Fruit fly (Drosophila melanogaster) S2 (cell line): ENCODE measurements around the gene papi.

ENCODE experiments used
- CG8478 ChIP-seq: fragments of >200 bp; optimal IDR thresholded peaks from 2 replicates; lab custom pipeline; 2018
- CTCF ChIP-seq, 2 experiments: fragments of >200 bp; optimal IDR thresholded peaks; 2 replicates each; lab custom pipeline; 2018

Gene papi

DNA sequence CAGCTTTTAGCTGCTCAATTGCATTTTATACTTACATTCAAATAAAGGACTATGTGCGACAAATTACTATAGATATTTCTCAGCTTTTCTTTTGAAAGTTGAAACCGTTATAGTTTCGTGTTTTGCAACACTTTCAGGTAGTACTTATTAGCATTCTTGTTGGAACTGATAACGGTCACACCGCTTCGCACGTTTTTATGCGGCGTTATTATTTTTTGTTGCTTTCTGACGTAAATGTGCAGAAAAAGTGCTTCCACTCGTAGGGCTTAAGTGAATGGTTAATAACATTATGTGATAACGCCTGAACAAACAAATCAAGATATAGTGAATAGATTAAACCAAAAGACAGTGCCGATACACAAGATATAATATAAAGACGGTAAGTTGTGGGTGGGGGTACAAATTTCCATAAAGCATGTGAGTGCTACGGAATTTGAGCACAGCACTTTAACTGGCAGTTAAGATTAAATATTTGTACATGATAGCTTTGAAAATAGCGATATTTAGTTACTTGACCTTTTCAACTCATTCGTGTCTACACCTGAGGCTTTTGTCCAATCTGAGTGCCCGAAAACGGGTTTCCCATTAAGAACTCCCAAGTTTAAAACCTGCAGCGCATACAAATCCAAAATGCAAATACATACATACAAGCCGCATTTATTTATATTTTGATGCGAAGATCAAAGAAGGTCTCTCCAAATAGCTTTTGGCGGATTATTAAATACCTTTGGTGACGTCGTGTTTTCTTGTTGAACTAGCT lies at the start of gene papi:
papi (plus strand) TSS at position 176 of the 760 bp plus-strand sequence.
- TF ChIP-seq CG8478 (no peak), CTCF (optimal IDR thresholded peaks at IDR 0.05; lab: Kevin White, UChicago) (no peak)

DNA sequence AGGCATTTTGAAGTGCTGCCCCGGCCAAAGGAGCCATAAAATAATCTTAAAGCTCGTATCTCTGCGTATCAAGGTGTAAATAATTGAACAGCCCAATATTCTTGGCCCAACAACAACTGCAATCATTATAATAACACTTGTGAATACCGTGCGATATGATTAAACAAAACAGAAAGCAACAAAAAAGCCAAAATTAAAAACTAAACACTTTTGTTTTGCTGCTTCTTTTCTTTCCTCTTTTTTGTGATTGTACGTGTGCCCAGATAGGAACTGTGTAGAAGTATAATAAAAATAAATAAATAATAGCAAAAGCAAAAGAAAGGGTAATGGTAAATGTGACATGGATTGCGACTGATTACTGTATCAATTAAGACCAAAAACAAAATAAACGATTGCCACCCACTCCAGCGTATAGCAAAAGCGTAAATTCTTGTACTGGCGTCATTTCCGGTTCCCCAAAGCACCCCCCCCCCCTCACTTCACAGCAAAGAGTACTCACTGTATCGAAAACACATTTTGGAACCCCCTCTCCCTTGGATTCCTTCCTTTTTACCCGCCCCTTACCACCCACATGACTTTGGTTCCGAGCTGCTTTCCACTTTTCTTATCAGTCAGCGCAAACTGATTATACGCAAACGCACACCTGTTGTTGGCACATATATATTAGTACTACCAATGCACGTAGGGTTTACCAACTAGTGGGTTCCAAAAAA lies 49.0 kb upstream of the papi start:
- TF ChIP-seq CTCF (optimal IDR thresholded peaks at IDR 0.05; lab: Kevin White, UChicago) (no peak), CG8478 (no peak)

- TF ChIP-seq CTCF (optimal IDR thresholded peaks at IDR 0.05; lab: Kevin White, UChicago) (no peak), CG8478 (no peak)
These were observed 48.0 kb upstream of the papi start for dm6 chr2L:2172460-2173121.

dm6 chr2L:2173191-2173590 lies 47.4 kb upstream of the papi start:
- TF ChIP-seq CTCF (optimal IDR thresholded peaks at IDR 0.05; lab: Kevin White, UChicago) (no peak), CG8478 (no peak)

- TF ChIP-seq CTCF (optimal IDR thresholded peaks at IDR 0.05; lab: Kevin White, UChicago): no peak
- no peak for TF ChIP-seq CG8478
These were observed 46.9 kb upstream of the papi start for dm6 chr2L:2173604-2174003.

DNA sequence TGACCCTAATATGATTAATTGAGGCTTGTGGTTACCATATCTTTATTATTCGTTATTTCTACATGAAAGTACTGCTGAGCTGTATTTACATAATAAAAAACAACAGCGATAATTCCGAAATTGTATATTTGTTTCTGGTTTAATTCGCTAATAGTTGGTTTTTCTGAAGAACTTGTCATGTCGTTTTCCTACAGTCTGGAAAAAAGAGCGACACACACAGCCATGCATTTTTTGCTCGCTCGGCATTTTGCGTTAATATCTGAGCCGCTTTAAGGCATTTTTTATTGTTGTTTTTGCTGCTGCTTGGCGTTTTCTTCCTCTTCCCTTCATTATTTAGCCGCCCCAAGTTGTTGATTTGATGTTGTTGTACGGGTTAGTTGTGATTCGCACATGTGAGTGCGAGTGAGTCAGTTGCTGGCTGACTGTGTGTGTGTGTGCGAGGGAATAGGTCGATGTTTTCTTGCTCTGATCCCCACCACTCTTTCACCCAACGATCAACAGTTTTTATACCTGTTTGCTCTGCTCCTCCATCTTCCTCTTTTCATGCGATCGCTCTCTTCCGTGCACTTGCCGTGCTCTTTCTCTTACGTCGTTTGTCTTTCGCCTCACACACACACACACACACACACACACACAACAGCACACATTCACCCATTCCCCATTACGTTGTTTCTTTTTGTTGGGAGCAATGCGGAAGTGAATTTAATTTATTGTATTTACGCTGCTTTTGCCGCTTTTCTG lies 45.3 kb upstream of the papi start:
- no peak for TF ChIP-seq CTCF (optimal IDR thresholded peaks at IDR 0.05; lab: Kevin White, UChicago)
- no peak for TF ChIP-seq CG8478

- TF ChIP-seq CG8478 (no peak), CTCF (optimal IDR thresholded peaks at IDR 0.05; lab: Kevin White, UChicago) (no peak)
These were observed 44.5 kb upstream of the papi start for dm6 chr2L:2175930-2176643.

DNA sequence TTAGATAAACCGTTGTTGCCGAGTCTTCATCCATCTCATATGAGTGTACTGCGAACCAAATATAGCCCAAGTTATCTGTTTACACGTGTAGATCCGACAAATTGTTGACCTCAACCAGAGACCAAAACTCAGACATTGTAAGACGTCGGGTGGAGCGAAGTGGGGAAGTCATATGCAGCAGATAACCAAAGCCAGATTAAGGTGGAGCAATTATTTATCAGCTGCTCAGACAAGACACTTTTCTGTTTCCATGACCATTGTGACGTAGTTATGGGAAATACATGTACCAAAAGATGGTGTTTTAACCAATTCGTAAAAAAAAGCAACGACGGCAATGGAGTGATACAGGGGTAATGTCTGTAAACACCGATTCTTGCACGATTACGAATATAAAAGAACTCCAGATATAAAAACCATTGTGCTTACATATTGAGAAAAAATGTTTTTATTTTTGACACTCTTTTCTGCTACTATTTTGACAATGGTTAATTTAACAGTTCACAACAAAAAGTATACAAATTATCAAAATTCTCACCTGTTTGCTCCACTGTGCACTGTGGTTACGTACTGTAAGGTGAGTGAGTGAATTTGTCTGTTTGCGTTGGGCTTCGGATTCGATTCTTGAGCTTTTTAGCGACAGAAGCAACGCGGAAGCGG lies 43.1 kb upstream of the papi start:
- TF ChIP-seq CTCF (optimal IDR thresholded peaks at IDR 0.05; lab: Kevin White, UChicago): no peak
- no peak for TF ChIP-seq CG8478

DNA sequence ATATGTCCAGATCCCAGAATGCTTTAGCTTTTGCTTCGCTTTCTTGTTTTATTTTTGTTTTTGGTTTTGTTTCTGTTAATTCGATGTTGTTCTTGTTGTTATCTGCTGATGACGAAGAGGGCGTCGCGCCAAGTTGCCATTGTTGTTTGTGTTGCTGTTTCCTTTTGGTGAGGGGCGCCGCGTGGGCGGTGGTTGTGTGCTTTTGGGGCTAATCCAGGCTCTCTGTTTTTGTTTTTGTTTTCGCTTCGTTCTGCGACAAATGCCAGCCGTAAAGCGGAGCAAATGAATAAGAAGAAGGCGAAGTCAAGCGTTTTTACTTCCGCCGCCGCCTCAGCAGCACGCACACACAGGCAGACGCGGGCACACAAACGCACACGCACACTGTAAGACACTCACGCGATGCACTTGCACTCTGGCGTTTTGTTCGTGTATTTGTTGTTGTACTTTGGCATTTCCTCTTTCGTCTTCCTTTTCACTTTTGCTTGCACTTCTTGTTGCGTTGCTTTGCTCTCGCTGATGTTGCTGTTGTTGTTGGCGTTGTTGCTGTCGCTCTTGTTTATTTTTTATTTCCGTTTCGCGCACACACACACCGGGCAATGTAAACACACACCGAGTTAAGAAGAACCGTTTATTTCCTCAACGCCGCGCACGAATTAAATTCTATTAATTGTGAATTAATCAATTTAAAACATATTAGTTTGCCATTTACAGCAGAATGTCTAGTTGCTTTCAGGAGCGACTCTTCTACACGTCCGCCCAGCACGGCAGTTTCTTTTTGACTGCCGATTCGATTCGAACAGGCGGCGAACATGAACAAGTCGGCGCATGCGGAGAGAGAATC lies 42.4 kb upstream of the papi start, which contains the start of gene aop:
aop (minus strand) TSS at position 786 of the 841 bp plus-strand sequence.
- TF ChIP-seq CTCF (optimal IDR thresholded peaks at IDR 0.05; lab: Kevin White, UChicago): no peak
- TF ChIP-seq CG8478: no peak

dm6 chr2L:2178810-2179143 lies 41.8 kb upstream of the papi start:
- TF ChIP-seq CTCF (optimal IDR thresholded peaks at IDR 0.05; lab: Kevin White, UChicago): no peak
- no peak for TF ChIP-seq CG8478

DNA sequence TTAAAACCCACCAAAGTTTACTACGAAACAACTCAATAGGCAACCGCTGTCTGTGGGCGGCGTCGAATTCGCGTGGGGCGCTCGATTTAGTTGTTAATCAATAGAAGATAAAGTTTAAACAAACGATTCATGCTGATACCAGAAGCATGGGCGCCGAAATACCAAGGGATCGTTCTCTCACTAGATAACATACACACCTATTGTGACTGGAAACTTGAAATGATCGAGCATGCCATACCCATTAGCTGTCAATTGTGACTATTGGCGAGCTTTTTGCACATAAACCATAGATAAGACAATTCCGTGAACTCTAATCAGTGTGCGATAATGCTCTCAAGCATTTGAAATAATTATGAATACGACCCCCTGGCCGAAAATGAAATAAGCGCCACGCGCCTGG lies 41.2 kb upstream of the papi start:
- TF ChIP-seq CTCF (optimal IDR thresholded peaks at IDR 0.05; lab: Kevin White, UChicago) (no peak), CG8478 (no peak)

DNA sequence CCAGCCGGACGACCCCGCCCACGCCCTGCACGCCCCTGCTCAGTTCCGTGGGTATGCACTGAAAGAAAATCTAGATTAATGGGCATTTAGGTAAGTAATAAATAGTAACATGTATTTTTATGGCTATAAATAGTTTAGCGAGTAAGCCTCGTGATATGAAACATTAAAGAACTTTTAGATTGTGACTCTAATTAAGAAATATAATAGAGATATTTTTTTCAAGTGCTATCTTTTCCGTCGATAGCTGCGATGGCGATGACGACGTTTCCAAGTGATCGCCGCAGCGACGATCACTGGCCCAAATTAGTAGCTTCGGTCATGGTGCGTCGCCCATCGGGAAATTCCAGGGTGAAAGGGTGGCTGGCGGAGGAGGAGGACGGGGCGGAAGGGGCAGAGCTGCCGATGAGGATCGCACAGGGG lies 40.4 kb upstream of the papi start:
- TF ChIP-seq CTCF (optimal IDR thresholded peaks at IDR 0.05; lab: Kevin White, UChicago) (no peak), CG8478 (no peak)

DNA sequence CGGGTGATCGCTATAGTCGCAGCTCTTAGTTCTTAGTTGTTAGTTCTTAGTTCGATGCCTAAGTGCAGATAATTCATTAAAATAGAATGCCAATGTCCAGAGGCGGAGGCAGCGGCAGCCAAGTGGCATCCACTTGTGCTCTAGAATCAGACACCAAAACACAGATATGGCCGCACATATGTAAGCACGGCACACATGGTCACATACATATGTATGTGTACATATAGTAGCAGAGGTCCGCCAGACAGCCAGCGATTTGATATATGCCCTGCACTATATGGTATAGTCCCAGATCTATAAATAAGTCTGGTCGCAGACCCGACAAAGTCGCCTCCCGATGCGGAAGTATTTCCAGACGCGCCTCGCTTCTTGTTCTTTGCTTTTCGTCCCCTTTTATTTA lies 39.9 kb upstream of the papi start:
- no peak for TF ChIP-seq CTCF (optimal IDR thresholded peaks at IDR 0.05; lab: Kevin White, UChicago)
- TF ChIP-seq CG8478: no peak
